Fruit fly (Drosophila melanogaster) whole organism, embryonic: ENCODE measurements around the gene CG6067.

Source experiments
- Adf1 ChIP-seq: fragments of 200-800 bp; sonication (Bioruptor generic); IDR thresholded peaks from 2 replicates; pipeline ENCODE4 v1.3.6; 2022; ENCODE audit warnings: missing biosample characterization, missing genetic modification characterization
- Bgb ChIP-seq: fragments of 200-800 bp; sonication (Bioruptor generic); IDR thresholded peaks from 2 replicates; pipeline ENCODE4 v1.3.6; 2022; ENCODE audit warnings: missing biosample characterization, missing genetic modification characterization; ENCODE audit not compliant: partially characterized antibody
- Bteb2 ChIP-seq: fragments of 200-800 bp; sonication (Bioruptor generic); optimal IDR thresholded peaks from 2 replicates; lab custom pipeline; 2016; ENCODE audit warnings: missing biosample characterization, missing genetic modification characterization
- CG10321 ChIP-seq: fragments of 200-800 bp; sonication (Bioruptor generic); IDR thresholded peaks from 2 replicates; pipeline ENCODE4 v1.3.6; 2022; ENCODE audit warnings: missing biosample characterization, missing genetic modification characterization
- CG10462 ChIP-seq: fragments of 200-800 bp; sonication (Bioruptor generic); optimal IDR thresholded peaks from 2 replicates; lab custom pipeline; 2016; ENCODE audit warnings: missing biosample characterization, missing genetic modification characterization
- CG10565 ChIP-seq: fragments of 200-800 bp; sonication (Bioruptor generic); optimal IDR thresholded peaks from 3 replicates; lab custom pipeline; 2016; ENCODE audit warnings: missing biosample characterization, mild to moderate bottlenecking, missing genetic modification characterization
- CG10654 ChIP-seq: fragments of 200-800 bp; sonication (Bioruptor generic); optimal IDR thresholded peaks from 2 replicates; lab custom pipeline; 2016; ENCODE audit warnings: missing biosample characterization, missing genetic modification characterization
- CG11085 ChIP-seq: fragments of 200-800 bp; sonication (Bioruptor generic); IDR thresholded peaks from 2 replicates; pipeline ENCODE4 v1.3.6; 2022; ENCODE audit warnings: missing biosample characterization, missing genetic modification characterization
- CG11696 ChIP-seq: fragments of 200-800 bp; sonication (Bioruptor generic); IDR thresholded peaks from 2 replicates; pipeline ENCODE4 v1.3.6; 2022; ENCODE audit warnings: missing biosample characterization, missing genetic modification characterization
- CG12071 ChIP-seq: fragments of 200-800 bp; sonication (Bioruptor generic); optimal IDR thresholded peaks from 3 replicates; lab custom pipeline; 2018; ENCODE audit warnings: missing biosample characterization, mild to moderate bottlenecking, missing genetic modification characterization
- CG13123 ChIP-seq: fragments of 200-800 bp; sonication (Bioruptor generic); optimal IDR thresholded peaks from 2 replicates; lab custom pipeline; 2016; ENCODE audit warnings: missing biosample characterization, missing genetic modification characterization
- CG13775 ChIP-seq: fragments of 200-800 bp; sonication (Bioruptor generic); optimal IDR thresholded peaks from 3 replicates; lab custom pipeline; 2017; ENCODE audit warnings: missing biosample characterization, mild to moderate bottlenecking, missing genetic modification characterization
- CG14050 ChIP-seq: fragments of 200-800 bp; sonication (Bioruptor generic); IDR thresholded peaks from 3 replicates; pipeline ENCODE4 v1.3.6; 2022; ENCODE audit warnings: missing biosample characterization, missing genetic modification characterization
- CG15696 ChIP-seq: fragments of 200-800 bp; sonication (Bioruptor generic); optimal IDR thresholded peaks from 2 replicates; lab custom pipeline; 2019; ENCODE audit warnings: missing biosample characterization, mild to moderate bottlenecking, missing genetic modification characterization, moderate library complexity
- CG17359 ChIP-seq: fragments of 200-800 bp; sonication (Bioruptor generic); optimal IDR thresholded peaks from 3 replicates; lab custom pipeline; 2018; ENCODE audit warnings: missing biosample characterization, mild to moderate bottlenecking, missing genetic modification characterization, moderate library complexity
- CG17829 ChIP-seq: fragments of 200-800 bp; optimal IDR thresholded peaks from 2 replicates; lab custom pipeline; 2019; ENCODE audit warnings: missing biosample characterization, mild to moderate bottlenecking, missing genetic modification characterization, moderate library complexity
- CG18764 ChIP-seq: fragments of 200-800 bp; sonication (Bioruptor generic); optimal IDR thresholded peaks from 3 replicates; lab custom pipeline; 2016; ENCODE audit warnings: missing biosample characterization, missing genetic modification characterization
- CG31224 ChIP-seq: fragments of 200-800 bp; sonication (Bioruptor generic); IDR thresholded peaks from 2 replicates; pipeline ENCODE4 v1.3.6; 2022; ENCODE audit warnings: missing biosample characterization, missing genetic modification characterization
- CG4360 ChIP-seq: fragments of 200-800 bp; sonication (Bioruptor generic); IDR thresholded peaks from 2 replicates; pipeline ENCODE4 v1.3.6; 2022; ENCODE audit warnings: missing biosample characterization, missing genetic modification characterization
- CG9437 ChIP-seq: fragments of 200-800 bp; sonication (Bioruptor generic); optimal IDR thresholded peaks from 2 replicates; lab custom pipeline; 2018; ENCODE audit warnings: missing biosample characterization, mild to moderate bottlenecking, missing genetic modification characterization
- CkIIα-i1 ChIP-seq: fragments of 200-800 bp; sonication (Bioruptor generic); IDR thresholded peaks from 2 replicates; pipeline ENCODE4 v1.3.6; 2022; ENCODE audit warnings: missing biosample characterization, missing genetic modification characterization
- Dad ChIP-seq: fragments of 200-800 bp; sonication (Bioruptor generic); optimal IDR thresholded peaks from 3 replicates; lab custom pipeline; 2016; ENCODE audit warnings: missing biosample characterization, missing genetic modification characterization
- HLH54F ChIP-seq: fragments of 200-800 bp; sonication (Bioruptor generic); optimal IDR thresholded peaks from 3 replicates; lab custom pipeline; 2016; ENCODE audit warnings: missing biosample characterization, missing genetic modification characterization
- HLHmδ ChIP-seq: fragments of 200-800 bp; sonication (Bioruptor generic); optimal IDR thresholded peaks from 2 replicates; lab custom pipeline; 2018; ENCODE audit warnings: missing biosample characterization, mild to moderate bottlenecking, missing genetic modification characterization, moderate library complexity
- Hr39 ChIP-seq: fragments of >200 bp; optimal IDR thresholded peaks from 2 replicates; lab custom pipeline; 2017
- Lhr ChIP-seq: fragments of 200-800 bp; sonication (Bioruptor generic); optimal IDR thresholded peaks from 3 replicates; lab custom pipeline; 2017; ENCODE audit warnings: mild to moderate bottlenecking, missing biosample characterization, missing genetic modification reagents, missing genetic modification characterization
- Lim3 ChIP-seq: fragments of 200-800 bp; sonication (Bioruptor generic); IDR thresholded peaks from 2 replicates; pipeline ENCODE4 v1.3.6; 2022; ENCODE audit warnings: missing biosample characterization, missing genetic modification characterization
- Max ChIP-seq: fragments of 200-800 bp; sonication (Bioruptor generic); optimal IDR thresholded peaks from 2 replicates; lab custom pipeline; 2016; ENCODE audit warnings: missing biosample characterization, mild to moderate bottlenecking, missing genetic modification characterization
- Scr ChIP-seq: fragments of 200-800 bp; sonication (Bioruptor generic); IDR thresholded peaks from 2 replicates; pipeline ENCODE4 v1.3.6; 2022; ENCODE audit warnings: missing biosample characterization, missing genetic modification characterization; ENCODE audit not compliant: partially characterized antibody
- bcd ChIP-seq: fragments of 200-800 bp; sonication (Bioruptor generic); optimal IDR thresholded peaks from 2 replicates; lab custom pipeline; 2017; ENCODE audit warnings: missing biosample characterization, mild to moderate bottlenecking, missing genetic modification characterization
- bigmax ChIP-seq: fragments of 200-800 bp; sonication (Bioruptor generic); optimal IDR thresholded peaks from 2 replicates; lab custom pipeline; 2018; ENCODE audit warnings: missing biosample characterization, mild to moderate bottlenecking, missing genetic modification characterization
- dan ChIP-seq: fragments of 200-800 bp; sonication (Bioruptor generic); IDR thresholded peaks from 2 replicates; pipeline ENCODE4 v1.3.6; 2022; ENCODE audit warnings: missing biosample characterization, missing genetic modification characterization
- dimm ChIP-seq: fragments of 200-800 bp; sonication (Bioruptor generic); IDR thresholded peaks from 2 replicates; pipeline ENCODE4 v1.3.6; 2022; ENCODE audit warnings: missing biosample characterization, missing genetic modification characterization
- dmrt99B ChIP-seq: fragments of 200-800 bp; sonication (Bioruptor generic); optimal IDR thresholded peaks from 2 replicates; lab custom pipeline; 2018; ENCODE audit warnings: missing biosample characterization, mild to moderate bottlenecking, missing genetic modification characterization, moderate library complexity
- eve ChIP-seq, 2 experiments: fragments of >200 bp; optimal IDR thresholded peaks; 2 replicates each; lab custom pipeline; 2017; ENCODE audit warnings: missing biosample characterization in 2 of 2, missing genetic modification characterization in 2 of 2
- exex ChIP-seq: fragments of 200-800 bp; sonication (Bioruptor generic); optimal IDR thresholded peaks from 4 replicates; lab custom pipeline; 2018; ENCODE audit warnings: missing biosample characterization, mild to moderate bottlenecking, missing genetic modification characterization, moderate library complexity
- eyg ChIP-seq: fragments of 200-800 bp; sonication (Bioruptor generic); optimal IDR thresholded peaks from 3 replicates; lab custom pipeline; 2016; ENCODE audit warnings: missing biosample characterization, missing genetic modification characterization
- fd102C ChIP-seq: fragments of 200-800 bp; sonication (Bioruptor generic); optimal IDR thresholded peaks from 2 replicates; lab custom pipeline; 2018; ENCODE audit warnings: missing biosample characterization, mild to moderate bottlenecking, missing genetic modification characterization, moderate library complexity
- gro ChIP-seq: fragments of 200-800 bp; sonication (Bioruptor generic); optimal IDR thresholded peaks from 2 replicates; lab custom pipeline; 2016; ENCODE audit warnings: missing biosample characterization, missing genetic modification characterization
- gsb-n ChIP-seq: fragments of 200-800 bp; sonication (Bioruptor generic); optimal IDR thresholded peaks from 3 replicates; lab custom pipeline; 2018; ENCODE audit warnings: missing biosample characterization, mild to moderate bottlenecking, missing genetic modification characterization
- jigr1 ChIP-seq: fragments of 200-800 bp; sonication (Bioruptor generic); IDR thresholded peaks from 3 replicates; pipeline ENCODE4 v1.3.6; 2022; ENCODE audit warnings: missing biosample characterization, missing genetic modification characterization
- lbe ChIP-seq: fragments of 200-800 bp; sonication (Bioruptor generic); optimal IDR thresholded peaks from 2 replicates; lab custom pipeline; 2016; ENCODE audit warnings: missing biosample characterization, mild to moderate bottlenecking, missing genetic modification characterization
- mam ChIP-seq: fragments of 200-800 bp; sonication (Bioruptor generic); optimal IDR thresholded peaks from 3 replicates; lab custom pipeline; 2016; ENCODE audit warnings: missing biosample characterization, missing genetic modification characterization
- p53 ChIP-seq: fragments of 200-800 bp; sonication (Bioruptor generic); optimal IDR thresholded peaks from 2 replicates; lab custom pipeline; 2016; ENCODE audit warnings: missing biosample characterization, missing genetic modification characterization
- pfk ChIP-seq: fragments of 200-800 bp; sonication (Bioruptor generic); optimal IDR thresholded peaks from 2 replicates; lab custom pipeline; 2018; ENCODE audit warnings: missing biosample characterization, mild to moderate bottlenecking, missing genetic modification characterization, moderate library complexity
- sc ChIP-seq, 3 experiments: fragments of >200 bp in 2 of 3; fragments of 200-800 bp in 1 of 3; sonication (Bioruptor generic) in 1 of 3; optimal IDR thresholded peaks; 2 replicates in 2 of 3; 3 replicates in 1 of 3; lab custom pipeline; 2017; ENCODE audit warnings: mild to moderate bottlenecking in 1 of 3, missing biosample characterization in 1 of 3, missing genetic modification characterization in 1 of 3, missing genetic modification reagents in 1 of 3
- slbo ChIP-seq: fragments of 200-800 bp; sonication (Bioruptor generic); IDR thresholded peaks from 2 replicates; pipeline ENCODE4 v1.3.6; 2022; ENCODE audit warnings: missing biosample characterization, missing genetic modification characterization
- twi ChIP-seq: fragments of 200-800 bp; optimal IDR thresholded peaks from 2 replicates; lab custom pipeline; 2019; ENCODE audit warnings: missing biosample characterization, mild to moderate bottlenecking, missing genetic modification characterization, moderate library complexity
- usp ChIP-seq: fragments of >200 bp; optimal IDR thresholded peaks from 2 replicates; lab custom pipeline; 2017; ENCODE audit warnings: missing biosample characterization, missing genetic modification characterization
- zen ChIP-seq: fragments of 200-800 bp; sonication (Bioruptor generic); optimal IDR thresholded peaks from 3 replicates; lab custom pipeline; 2018; ENCODE audit warnings: missing biosample characterization, mild to moderate bottlenecking, missing genetic modification characterization, moderate library complexity
- zfh2 ChIP-seq: fragments of 200-800 bp; sonication (Bioruptor generic); optimal IDR thresholded peaks from 2 replicates; lab custom pipeline; 2016; ENCODE audit warnings: missing biosample characterization, missing genetic modification characterization

CG6067 gene

DNA sequence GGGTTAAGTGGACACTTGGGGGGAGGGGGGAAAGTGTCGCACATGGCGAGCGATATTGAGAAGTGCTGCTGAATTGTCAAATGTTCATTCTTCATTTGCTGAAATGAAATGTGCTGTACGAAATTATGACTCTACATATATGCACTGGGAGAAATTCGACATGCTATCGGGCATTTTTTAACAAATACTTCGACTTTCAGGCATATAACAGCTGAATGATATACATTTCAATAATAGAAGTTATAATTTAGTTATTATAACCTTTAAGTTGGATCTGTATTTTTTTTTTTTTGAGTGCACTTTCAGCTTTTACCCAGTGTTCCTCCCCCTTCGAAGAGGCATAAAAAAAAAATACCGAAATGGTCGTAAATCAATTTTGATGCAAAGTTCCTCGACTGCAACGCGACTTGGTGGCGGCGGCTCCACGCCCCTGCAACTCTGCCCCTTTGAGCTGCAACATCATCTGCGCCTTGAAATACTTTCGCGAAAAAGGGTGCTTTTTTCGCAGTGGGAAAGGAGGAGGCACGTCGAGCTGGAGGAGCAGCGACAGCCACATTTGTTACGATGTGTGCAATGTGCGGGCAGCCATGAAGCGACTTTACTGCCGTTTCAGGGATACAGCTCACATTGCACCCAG lies 18.1 kb downstream of the CG6067 start (continued):
- TF ChIP-seq CG31224 (GFP tag; lab: Robert Waterston, UW) (no peak), CG4360 (no peak), CG17829 (tag; lab: Kevin White, UChicago) (peak; percentile 22), gsb-n (tag; lab: Kevin White, UChicago) (peak; percentile 4), lbe (GFP tag; lab: Kevin White, UChicago) (no peak), pfk (GFP tag; lab: Kevin White, UChicago) (no peak), CG9437 (GFP tag; lab: Kevin White, UChicago) (no peak), CG13775 (GFP tag; lab: Kevin White, UChicago) (no peak), CG10565 (GFP tag; lab: Kevin White, UChicago) (no peak), CG11696 (no peak), CkIIα-i1 (no peak), CG10654 (GFP tag; lab: Kevin White, UChicago) (peak; percentile 12), dan (no peak), bcd (no peak), usp (GFP tag; lab: Kevin White, UChicago) (no peak), dmrt99B (tag; lab: Kevin White, UChicago) (peak; percentile 43), slbo (GFP tag; lab: Robert Waterston, UW) (peak; percentile 47), zen (tag; lab: Kevin White, UChicago) (no peak), Scr (GFP tag; lab: Robert Waterston, UW) (no peak), gro (GFP tag; lab: Kevin White, UChicago) (no peak), CG12071 (GFP tag; lab: Kevin White, UChicago) (no peak), sc (optimal IDR thresholded peaks at IDR 0.05; lab: Kevin White, UChicago) (no peak), sc (GFP tag; optimal IDR thresholded peaks at IDR 0.05; lab: Kevin White, UChicago) (no peak), CG10321 (GFP tag; lab: Robert Waterston, UW) (0 out of 2 replicates have a peak, but pooled peaks have one; percentile 13), CG11085 (no peak), zfh2 (GFP tag; lab: Kevin White, UChicago) (no peak), fd102C (no peak), Bteb2 (GFP tag; lab: Kevin White, UChicago) (no peak), HLH54F (GFP tag; lab: Kevin White, UChicago) (no peak), CG18764 (GFP tag; lab: Kevin White, UChicago) (no peak), Hr39 (lab: Kevin White, UChicago) (no peak), twi (tag; lab: Kevin White, UChicago) (no peak), exex (tag; lab: Kevin White, UChicago) (no peak), Max (GFP tag; lab: Kevin White, UChicago) (no peak), Lhr (GFP tag; lab: Kevin White, UChicago) (no peak), CG13123 (GFP tag; lab: Kevin White, UChicago) (no peak), Adf1 (GFP tag; lab: Robert Waterston, UW) (no peak), Lim3 (GFP tag; lab: Robert Waterston, UW) (no peak), p53 (GFP tag; lab: Kevin White, UChicago) (no peak), mam (no peak), Dad (GFP tag; lab: Kevin White, UChicago) (no peak), CG15696 (tag; lab: Kevin White, UChicago) (no peak), bigmax (GFP tag; lab: Kevin White, UChicago) (no peak), Bgb (GFP tag; lab: Robert Waterston, UW) (no peak), dimm (GFP tag; lab: Robert Waterston, UW) (no peak), eyg (GFP tag; lab: Kevin White, UChicago) (no peak), HLHmδ (GFP tag; lab: Kevin White, UChicago) (no peak), CG17359 (peak; percentile 28), eve (GFP tag; optimal IDR thresholded peaks at IDR 0.05; lab: Kevin White, UChicago) (no peak), jigr1 (GFP tag; lab: Robert Waterston, UW) (no peak), CG14050 (GFP tag; lab: Robert Waterston, UW) (no peak), CG10462 (GFP tag; lab: Kevin White, UChicago) (no peak)
